Worm (Caenorhabditis elegans): ENCODE data around the gene srh-265.

srh-265 gene

DNA sequence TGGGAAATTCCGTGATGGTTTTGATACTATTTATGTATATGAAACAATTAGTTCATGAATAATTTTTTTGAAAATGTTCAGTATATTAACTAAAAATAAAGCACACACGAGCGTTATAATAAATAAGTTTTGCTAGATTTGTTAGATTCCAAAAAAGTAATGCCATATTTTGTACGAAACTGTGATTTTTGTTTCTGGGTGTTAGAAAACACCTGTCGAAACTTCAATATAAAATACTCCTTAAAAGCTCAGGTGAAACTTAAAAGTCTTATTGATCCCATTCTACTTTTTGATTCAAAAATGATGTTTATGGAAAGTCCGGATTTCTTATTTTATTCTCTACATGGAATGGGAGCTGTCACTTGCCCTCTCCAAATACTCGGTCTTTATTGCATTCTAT lies at the start of gene srh-265:
TSS of gene srh-265 (plus strand) at position 301 of the 400 bp plus-strand sequence.
- no peak for TF ChIP-seq lsy-27 (tag; optimal IDR thresholded peaks at IDR 0.05; ENCODE audit: borderline replicate concordance, insufficient read depth)

ce11 chrV:15367770-15368169 lies 48.3 kb upstream of the srh-265 start:
- TF ChIP-seq zim-3 (tag; optimal IDR thresholded peaks at IDR 0.05) (no peak), B0336.3 (GFP tag; IDR thresholded peaks at IDR 0.05) (no peak), lin-40 (tag; optimal IDR thresholded peaks at IDR 0.05) (no peak), snpc-1.1 (tag; optimal IDR thresholded peaks at IDR 0.05; ENCODE audit: insufficient read depth) (no peak), snpc-4 (GFP tag; optimal IDR thresholded peaks at IDR 0.05) (no peak), snpc-4 (tag; optimal IDR thresholded peaks at IDR 0.05) (no peak), nfya-1 (tag; optimal IDR thresholded peaks at IDR 0.05; ENCODE audit: borderline replicate concordance, insufficient read depth) (no peak), die-1 (tag; optimal IDR thresholded peaks at IDR 0.05) (no peak), pbrm-1 (GFP tag; IDR thresholded peaks at IDR 0.05) (no peak), B0035.1 (tag; optimal IDR thresholded peaks at IDR 0.05) (no peak)

DNA sequence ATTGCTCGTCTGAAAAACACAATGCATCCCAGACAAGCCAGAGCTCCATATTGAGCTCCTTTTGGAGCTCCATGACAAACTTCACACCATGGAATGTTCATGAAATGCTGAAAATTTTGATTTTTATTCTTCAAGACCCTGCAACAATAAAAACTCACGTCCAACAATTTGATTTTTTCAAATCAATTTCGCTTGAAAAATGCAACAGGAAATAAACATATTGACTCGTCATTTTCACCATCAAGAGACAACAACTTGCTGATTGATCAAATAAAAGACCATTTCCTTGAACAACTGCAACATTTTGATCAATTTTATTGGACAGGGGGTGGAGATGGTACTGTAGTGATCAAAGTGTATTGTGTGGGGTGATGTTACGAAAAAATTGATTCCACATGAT lies 46.3 kb upstream of the srh-265 start, which contains the start of gene nhr-269:
TSS of gene nhr-269 (minus strand) at position 101 of the 400 bp plus-strand sequence.
- no peak for TF ChIP-seq cebp-1 (GFP tag; IDR thresholded peaks at IDR 0.05)
- no peak for TF ChIP-seq cebp-1 (tag; optimal IDR thresholded peaks at IDR 0.05)
- TF ChIP-seq lir-1 (GFP tag; conservative IDR thresholded peaks at IDR 0.05) = no peak
- TF ChIP-seq ceh-79 (tag; optimal IDR thresholded peaks at IDR 0.05) = no peak
- TF ChIP-seq snpc-4 (GFP tag; optimal IDR thresholded peaks at IDR 0.05) = no peak
- TF ChIP-seq snpc-4 (tag; optimal IDR thresholded peaks at IDR 0.05) = no peak

DNA sequence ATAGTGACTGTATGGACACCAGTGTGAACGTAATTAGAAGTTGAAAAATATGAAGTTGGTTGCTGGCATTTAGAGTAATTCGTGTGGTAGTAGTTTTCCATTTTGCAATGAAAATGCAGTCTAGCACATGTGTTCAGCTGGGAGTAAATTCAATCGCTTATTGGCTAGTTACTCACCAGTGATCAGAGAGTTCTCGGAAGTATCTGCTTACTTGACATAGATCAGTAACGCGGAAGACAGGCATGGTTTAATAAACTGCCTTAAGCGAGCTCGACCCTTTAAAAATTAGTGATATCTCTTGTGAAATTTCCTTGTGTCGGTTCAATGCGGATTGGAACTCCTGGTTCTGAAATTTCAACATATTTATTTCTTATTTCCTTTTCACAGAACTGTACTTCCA lies 39.8 kb upstream of the srh-265 start, which contains the start of gene srh-52:
TSS of gene srh-52 (minus strand) at position 101 of the 400 bp plus-strand sequence.
- TF ChIP-seq lir-1 (GFP tag; conservative IDR thresholded peaks at IDR 0.05) = no peak
- TF ChIP-seq B0336.3 (GFP tag; IDR thresholded peaks at IDR 0.05) = no peak
- TF ChIP-seq bed-1 (GFP tag; IDR thresholded peaks at IDR 0.05) = no peak
- no peak for TF ChIP-seq dpl-1 (GFP tag; optimal IDR thresholded peaks at IDR 0.05)
- no peak for TF ChIP-seq zim-3 (tag; optimal IDR thresholded peaks at IDR 0.05)
- TF ChIP-seq aptf-2 (GFP tag; conservative IDR thresholded peaks at IDR 0.05) = no peak
- TF ChIP-seq akir-1 (GFP tag; optimal IDR thresholded peaks at IDR 0.05) = no peak
- no peak for TF ChIP-seq nhr-80 (tag; optimal IDR thresholded peaks at IDR 0.05)

ce11 chrV:15377903-15378302 lies 38.1 kb upstream of the srh-265 start, which contains the start of gene srh-122:
Gene srh-122 (minus strand): TSS chrV:15378003.
- no peak for TF ChIP-seq cebp-2 (GFP tag; IDR thresholded peaks at IDR 0.05)
- TF ChIP-seq F52B5.7 (tag; optimal IDR thresholded peaks at IDR 0.05) = no peak
- TF ChIP-seq hrde-1 (tag; optimal IDR thresholded peaks at IDR 0.05; ENCODE audit: borderline replicate concordance) = no peak
- TF ChIP-seq ceh-40 (GFP tag; IDR thresholded peaks at IDR 0.05) = no peak
- TF ChIP-seq ceh-58 (GFP tag; IDR thresholded peaks at IDR 0.05) = no peak
- no peak for TF ChIP-seq mes-4 (tag; optimal IDR thresholded peaks at IDR 0.05)
- no peak for TF ChIP-seq sea-2 (GFP tag; IDR thresholded peaks at IDR 0.05)

DNA sequence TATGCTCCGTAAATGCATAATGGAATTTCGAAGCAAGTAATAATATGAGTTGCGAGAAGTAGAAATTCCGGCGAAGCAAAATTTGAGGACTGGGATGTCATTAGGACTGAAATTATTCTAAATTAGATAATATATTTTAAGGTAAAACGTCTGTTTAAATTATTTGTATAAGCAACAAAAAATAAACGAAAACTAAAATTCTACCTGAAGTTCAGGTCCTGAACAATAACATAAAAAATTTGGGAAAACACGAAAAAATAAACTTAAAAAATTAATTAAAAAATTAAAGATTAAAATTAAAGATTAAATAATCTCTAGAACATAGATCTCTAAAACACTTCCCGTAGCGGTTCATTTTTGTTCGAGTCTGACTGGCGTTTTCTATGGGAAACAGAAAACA lies 36.2 kb upstream of the srh-265 start, which contains the start of gene srh-251:
TSS of gene srh-251 (minus strand) at position 101 of the 400 bp plus-strand sequence.
- TF ChIP-seq repo-1 (tag; optimal IDR thresholded peaks at IDR 0.05) (no peak), tbx-9 (tag; optimal IDR thresholded peaks at IDR 0.05; ENCODE audit: borderline replicate concordance) (no peak), hmg-20 (GFP tag; IDR thresholded peaks at IDR 0.05) (no peak), mes-4 (tag; optimal IDR thresholded peaks at IDR 0.05) (no peak), nhr-179 (tag; optimal IDR thresholded peaks at IDR 0.05) (no peak), nfya-1 (tag; optimal IDR thresholded peaks at IDR 0.05; ENCODE audit: borderline replicate concordance, insufficient read depth) (no peak), F55B11.4 (tag; optimal IDR thresholded peaks at IDR 0.05; ENCODE audit: borderline replicate concordance, insufficient read depth) (no peak), ztf-18 (tag; optimal IDR thresholded peaks at IDR 0.05) (no peak), F22D6.2 (tag; optimal IDR thresholded peaks at IDR 0.05) (no peak), hmg-1.2 (GFP tag; IDR thresholded peaks at IDR 0.05) (no peak), lir-1 (GFP tag; conservative IDR thresholded peaks at IDR 0.05) (no peak), K12H6.12 (tag; optimal IDR thresholded peaks at IDR 0.05) (no peak), ceh-40 (GFP tag; IDR thresholded peaks at IDR 0.05) (no peak), pbrm-1 (GFP tag; IDR thresholded peaks at IDR 0.05) (no peak), Y79H2A.3 (GFP tag; conservative IDR thresholded peaks at IDR 0.05) (no peak), nhr-80 (tag; optimal IDR thresholded peaks at IDR 0.05) (no peak), ZK185.1 (tag; optimal IDR thresholded peaks at IDR 0.05; ENCODE audit: poor library complexity, severe bottlenecking) (no peak), hsf-1 (GFP tag; IDR thresholded peaks at IDR 0.05) (no peak)
